Worm (Caenorhabditis elegans) whole organism, mixed stage, embryonic: Measurements from ENCODE around the gene srd-51.

ENCODE experiments used
- ham-2 ChIP-seq: fragments of 200-800 bp; sonication (Bioruptor generic); optimal IDR thresholded peaks from 2 replicates; lab custom pipeline; 2018; ENCODE audit warnings: mild to moderate bottlenecking, missing genetic modification characterization, missing compliant biosample characterization
- nhr-28 ChIP-seq: fragments of 150-350 bp; optimal IDR thresholded peaks from 2 replicates; lab custom pipeline; 2014; ENCODE audit warnings: missing biosample characterization, missing genetic modification characterization
- zip-8 ChIP-seq: fragments of 150-350 bp; optimal IDR thresholded peaks from 2 replicates; lab custom pipeline; 2014; ENCODE audit warnings: missing biosample characterization, missing genetic modification characterization

ce11 chrX:13530015-13530778 is 45.5 kb upstream of the srd-51 start:
- TF ChIP-seq ham-2 (GFP tag; lab: Kevin White, UChicago) (no peak), zip-8 (tag; lab: Kevin White, UChicago) (no peak), nhr-28 (tag; lab: Kevin White, UChicago) (no peak)
